Fruit fly (Drosophila melanogaster): ENCODE data around the gene Sry-delta.

Sry-delta gene

DNA sequence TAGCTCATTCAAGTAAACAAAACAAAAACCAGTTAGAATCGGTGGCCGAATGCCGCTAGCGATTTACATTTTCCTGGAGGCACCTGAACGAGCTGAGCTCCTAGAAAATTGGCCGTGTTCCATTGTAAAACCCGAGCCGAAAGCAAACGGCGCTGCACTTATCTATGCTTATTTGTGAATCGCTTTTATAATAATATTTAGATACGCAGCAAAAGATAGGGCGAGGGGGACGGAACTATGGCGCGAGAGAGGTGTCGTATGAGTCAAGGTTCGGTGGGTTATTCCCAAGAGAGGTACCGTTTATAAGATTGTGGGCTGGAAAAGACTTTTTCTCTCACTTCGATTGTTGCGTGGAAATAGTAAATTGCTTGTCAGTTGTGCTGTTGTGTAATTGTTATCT lies 20.6 kb downstream of the Sry-delta start (continued):
- TF ChIP-seq lov (optimal IDR thresholded peaks at IDR 0.05) (no peak), lov (GFP tag; IDR thresholded peaks at IDR 0.05) (no peak), GATAe (GFP tag; conservative IDR thresholded peaks at IDR 0.05) (peak; percentile 51), lab (GFP tag; optimal IDR thresholded peaks at IDR 0.05) (peak; percentile 33), ken (GFP tag; IDR thresholded peaks at IDR 0.05) (no peak), ttk (GFP tag; IDR thresholded peaks at IDR 0.05) (no peak), Optix (GFP tag; IDR thresholded peaks at IDR 0.05) (no peak), CG18599 (GFP tag; optimal IDR thresholded peaks at IDR 0.05) (peak; percentile 41), grn (GFP tag; optimal IDR thresholded peaks at IDR 0.05) (peak; percentile 31), crol (GFP tag; IDR thresholded peaks at IDR 0.05) (0 out of 2 replicates have a peak, but pooled peaks have one; percentile 39), CG17568 (GFP tag; optimal IDR thresholded peaks at IDR 0.05) (no peak), Ptx1 (GFP tag; IDR thresholded peaks at IDR 0.05) (no peak), wek (GFP tag; optimal IDR thresholded peaks at IDR 0.05) (no peak), CG5953 (GFP tag; IDR thresholded peaks at IDR 0.05) (no peak), gcm (GFP tag; optimal IDR thresholded peaks at IDR 0.05) (no peak), fd64A (GFP tag; optimal IDR thresholded peaks at IDR 0.05) (no peak), ATbp (GFP tag; optimal IDR thresholded peaks at IDR 0.05) (peak; percentile 4), Fer1 (GFP tag; optimal IDR thresholded peaks at IDR 0.05) (no peak), mirr (GFP tag; optimal IDR thresholded peaks at IDR 0.05) (peak; percentile 39), unc-4 (GFP tag; IDR thresholded peaks at IDR 0.05; ENCODE audit: partially characterized antibody) (no peak), Xrp1 (GFP tag; IDR thresholded peaks at IDR 0.05) (no peak)

DNA sequence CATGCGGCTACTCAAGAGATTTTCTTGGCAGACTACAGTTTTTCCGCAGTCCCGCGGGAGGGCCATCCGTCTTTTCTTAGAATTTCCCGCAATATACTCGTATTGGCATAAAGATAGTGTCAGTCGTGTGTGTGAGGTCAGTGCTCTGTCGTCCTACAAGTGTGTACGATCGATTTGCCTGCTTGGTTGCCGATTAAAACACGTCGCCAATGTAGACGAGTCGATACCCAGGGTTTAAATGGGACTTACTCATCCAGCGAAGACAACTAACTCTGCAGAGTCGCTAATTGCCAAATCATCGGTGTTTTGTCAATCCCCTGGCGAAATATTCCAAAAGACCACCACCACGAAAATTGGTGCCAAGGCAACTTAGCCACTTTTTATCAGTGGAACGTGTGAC lies 22.9 kb downstream of the Sry-delta start:
- TF ChIP-seq Ets65A (GFP tag), result peak; percentile 3
- no peak for TF ChIP-seq Sox100B (GFP tag; optimal IDR thresholded peaks at IDR 0.05)
- TF ChIP-seq chinmo (GFP tag; IDR thresholded peaks at IDR 0.05; ENCODE audit: partially characterized antibody), result no peak
- no peak for TF ChIP-seq HLH4C (GFP tag; IDR thresholded peaks at IDR 0.05; ENCODE audit: partially characterized antibody)
- TF ChIP-seq Med (GFP tag), result peak; percentile 23
- TF ChIP-seq CG11723 (GFP tag; optimal IDR thresholded peaks at IDR 0.05), result no peak
- peak; percentile 33 for TF ChIP-seq CG12769 (tag; optimal IDR thresholded peaks at IDR 0.05)

DNA sequence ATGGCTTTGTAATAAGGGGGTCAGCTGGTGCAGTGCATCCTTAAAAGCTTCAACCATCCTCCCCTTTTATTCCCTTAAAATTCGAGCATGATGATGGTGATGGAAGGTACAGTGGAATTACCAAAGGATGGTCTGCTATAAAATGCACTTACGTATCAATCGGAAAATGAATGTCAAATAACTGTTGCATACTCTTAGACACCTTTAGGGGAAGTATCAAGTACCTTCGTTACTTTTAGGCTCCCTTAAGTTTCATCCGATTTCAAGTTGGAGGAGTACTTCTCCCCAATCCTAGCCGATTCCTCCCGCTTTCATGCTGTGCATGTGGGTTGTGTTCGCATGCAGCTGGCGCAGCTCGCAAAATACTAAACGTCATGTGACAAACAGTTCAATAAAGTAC lies 27.1 kb downstream of the Sry-delta start:
- TF ChIP-seq CG8290 (GFP tag; optimal IDR thresholded peaks at IDR 0.05) (peak; percentile 64), CG8290 (tag; optimal IDR thresholded peaks at IDR 0.05) (peak in 1 of 2 experiments; percentile 27), CG11560 (tag; IDR thresholded peaks at IDR 0.05) (no peak), CG17612 (GFP tag; IDR thresholded peaks at IDR 0.05) (peak; percentile 70), CG7963 (GFP tag; IDR thresholded peaks at IDR 0.05; ENCODE audit: partially characterized antibody) (no peak), CG17361 (GFP tag; IDR thresholded peaks at IDR 0.05) (no peak)

DNA sequence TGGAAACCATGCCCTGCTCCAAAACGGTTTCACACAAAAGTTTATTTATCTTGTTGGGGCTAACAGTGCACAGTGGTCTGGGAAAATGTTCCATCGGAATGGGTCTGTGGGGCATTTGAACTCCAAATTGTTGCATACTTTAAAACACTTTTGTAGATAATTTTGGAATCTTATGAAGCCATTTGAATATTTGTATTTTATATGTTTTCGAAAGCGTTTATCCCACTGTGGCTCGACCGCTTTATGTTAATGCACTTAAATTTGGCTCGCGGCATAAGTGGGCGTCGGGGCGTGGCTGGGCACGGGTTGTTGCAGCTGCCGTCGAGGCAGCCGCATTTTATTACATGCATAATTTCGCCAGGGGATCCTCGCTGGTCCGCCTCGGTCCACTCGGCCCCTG lies 28.7 kb downstream of the Sry-delta start:
- 0 out of 2 replicates have a peak, but pooled peaks have one; percentile 6 for TF ChIP-seq CG10959 (GFP tag; IDR thresholded peaks at IDR 0.05)
- TF ChIP-seq danr (GFP tag; IDR thresholded peaks at IDR 0.05), result 0 out of 2 replicates have a peak, but pooled peaks have one; percentile 23
- TF ChIP-seq slbo (GFP tag; IDR thresholded peaks at IDR 0.05), result peak; percentile 22; the same call in 1 of the 2 replicates
- no peak for TF ChIP-seq CG1647 (GFP tag; optimal IDR thresholded peaks at IDR 0.05)
- TF ChIP-seq CG2712 (tag; optimal IDR thresholded peaks at IDR 0.05), result no peak
- no peak for TF ChIP-seq CG4854 (GFP tag; optimal IDR thresholded peaks at IDR 0.05)
- TF ChIP-seq CG3065 (GFP tag; optimal IDR thresholded peaks at IDR 0.05), result no peak
- TF ChIP-seq CG6813 (GFP tag; optimal IDR thresholded peaks at IDR 0.05), result no peak
- TF ChIP-seq sens (GFP tag), result peak; percentile 59
- TF ChIP-seq Xrp1 (GFP tag; IDR thresholded peaks at IDR 0.05), result 0 out of 2 replicates have a peak, but pooled peaks have one; percentile 18
- TF ChIP-seq CG8290 (GFP tag; optimal IDR thresholded peaks at IDR 0.05), result peak; percentile 10
- TF ChIP-seq CG8290 (tag; optimal IDR thresholded peaks at IDR 0.05), result peak; percentile 16 to 18
- TF ChIP-seq ci (GFP tag; IDR thresholded peaks at IDR 0.05), result 0 out of 3 replicates have a peak, but pooled peaks have one; percentile 56
- no peak for TF ChIP-seq Oaz (GFP tag; IDR thresholded peaks at IDR 0.05)
- TF ChIP-seq CG6791 (GFP tag; IDR thresholded peaks at IDR 0.05; ENCODE audit: partially characterized antibody), result no peak
- peak; percentile 25 for TF ChIP-seq Med (GFP tag)
- TF ChIP-seq gro (GFP tag; optimal IDR thresholded peaks at IDR 0.05), result no peak
- peak; percentile 51; the same call in 1 of the 2 replicates for TF ChIP-seq Drgx (GFP tag; IDR thresholded peaks at IDR 0.05)
- no peak for TF ChIP-seq CG5245 (GFP tag; optimal IDR thresholded peaks at IDR 0.05)
